Worm (Caenorhabditis elegans) whole organism, early embryonic: ENCODE results near the gene F55G1.1.

Experiments used
- B0310.2 ChIP-seq: sonication (generic microtip); optimal IDR thresholded peaks from 2 replicates; lab custom pipeline; 2016; ENCODE audit warnings: mild to moderate bottlenecking, missing genetic modification characterization, missing compliant biosample characterization
- F13C5.2 ChIP-seq: sonication (generic microtip); optimal IDR thresholded peaks from 2 replicates; lab custom pipeline; 2017; ENCODE audit warnings: mild to moderate bottlenecking, missing genetic modification characterization, inconsistent platforms, missing compliant biosample characterization
- aly-1 ChIP-seq: sonication (generic microtip); optimal IDR thresholded peaks from 2 replicates; lab custom pipeline; 2016; ENCODE audit warnings: missing genetic modification characterization, missing compliant biosample characterization
- ama-1 ChIP-seq: fragments of 150-350 bp; optimal IDR thresholded peaks from 2 replicates; lab custom pipeline; 2014
- ceh-13 ChIP-seq: fragments of 200-800 bp; sonication (Bioruptor generic); optimal IDR thresholded peaks from 2 replicates; lab custom pipeline; 2018; ENCODE audit warnings: mild to moderate bottlenecking, missing genetic modification characterization, missing compliant biosample characterization
- ceh-36 ChIP-seq: sonication (generic microtip); optimal IDR thresholded peaks from 2 replicates; lab custom pipeline; 2016; ENCODE audit warnings: missing genetic modification characterization, inconsistent platforms, missing compliant biosample characterization
- ets-7 ChIP-seq: sonication (generic microtip); optimal IDR thresholded peaks from 2 replicates; lab custom pipeline; 2016; ENCODE audit warnings: missing genotype, missing genetic modification characterization, missing compliant biosample characterization
- flt-1 ChIP-seq: fragments of 200-800 bp; sonication (Bioruptor generic); IDR thresholded peaks from 2 replicates; pipeline ENCODE4 v1.3.6; 2022; ENCODE audit warnings: missing genetic modification characterization, missing compliant biosample characterization
- hmbx-1 ChIP-seq: sonication (generic microtip); optimal IDR thresholded peaks from 2 replicates; lab custom pipeline; 2016; ENCODE audit warnings: mild to moderate bottlenecking, missing genetic modification characterization, missing compliant biosample characterization
- hmg-4 ChIP-seq: fragments of 200-800 bp; sonication (Bioruptor generic); optimal IDR thresholded peaks from 2 replicates; lab custom pipeline; 2018; ENCODE audit warnings: mild to moderate bottlenecking, missing genetic modification characterization, missing compliant biosample characterization
- hnd-1 ChIP-seq: sonication (generic microtip); optimal IDR thresholded peaks from 2 replicates; lab custom pipeline; 2016; ENCODE audit warnings: missing genetic modification characterization, missing compliant biosample characterization
- pes-1 ChIP-seq: fragments of 200-800 bp; sonication (Bioruptor generic); IDR thresholded peaks from 2 replicates; pipeline ENCODE4 v1.3.6; 2022; ENCODE audit warnings: missing genetic modification reagents, missing genetic modification characterization, missing compliant biosample characterization
- scrt-1 ChIP-seq: fragments of 200-800 bp; sonication (Bioruptor generic); IDR thresholded peaks from 2 replicates; pipeline ENCODE4 v1.3.6; 2022; ENCODE audit warnings: missing genetic modification characterization, missing compliant biosample characterization
- sea-1 ChIP-seq: fragments of 200-800 bp; sonication (Bioruptor generic); conservative IDR thresholded peaks from 2 replicates; pipeline ENCODE4 v1.3.6; 2022; ENCODE audit warnings: missing genetic modification characterization, missing compliant biosample characterization
- tbx-11 ChIP-seq: fragments of 200-800 bp; sonication (Bioruptor generic); IDR thresholded peaks from 2 replicates; pipeline ENCODE4 v1.3.6; 2022; ENCODE audit warnings: missing genetic modification characterization, missing compliant biosample characterization
- tbx-37 ChIP-seq: fragments of 200-800 bp; sonication (Bioruptor generic); conservative IDR thresholded peaks from 2 replicates; pipeline ENCODE4 v1.3.6; 2022; ENCODE audit warnings: missing genetic modification reagents, missing genetic modification characterization, missing compliant biosample characterization
- tra-4 ChIP-seq: sonication (generic microtip); optimal IDR thresholded peaks from 2 replicates; lab custom pipeline; 2017; ENCODE audit warnings: missing genetic modification characterization, missing compliant biosample characterization

Gene F55G1.1

DNA sequence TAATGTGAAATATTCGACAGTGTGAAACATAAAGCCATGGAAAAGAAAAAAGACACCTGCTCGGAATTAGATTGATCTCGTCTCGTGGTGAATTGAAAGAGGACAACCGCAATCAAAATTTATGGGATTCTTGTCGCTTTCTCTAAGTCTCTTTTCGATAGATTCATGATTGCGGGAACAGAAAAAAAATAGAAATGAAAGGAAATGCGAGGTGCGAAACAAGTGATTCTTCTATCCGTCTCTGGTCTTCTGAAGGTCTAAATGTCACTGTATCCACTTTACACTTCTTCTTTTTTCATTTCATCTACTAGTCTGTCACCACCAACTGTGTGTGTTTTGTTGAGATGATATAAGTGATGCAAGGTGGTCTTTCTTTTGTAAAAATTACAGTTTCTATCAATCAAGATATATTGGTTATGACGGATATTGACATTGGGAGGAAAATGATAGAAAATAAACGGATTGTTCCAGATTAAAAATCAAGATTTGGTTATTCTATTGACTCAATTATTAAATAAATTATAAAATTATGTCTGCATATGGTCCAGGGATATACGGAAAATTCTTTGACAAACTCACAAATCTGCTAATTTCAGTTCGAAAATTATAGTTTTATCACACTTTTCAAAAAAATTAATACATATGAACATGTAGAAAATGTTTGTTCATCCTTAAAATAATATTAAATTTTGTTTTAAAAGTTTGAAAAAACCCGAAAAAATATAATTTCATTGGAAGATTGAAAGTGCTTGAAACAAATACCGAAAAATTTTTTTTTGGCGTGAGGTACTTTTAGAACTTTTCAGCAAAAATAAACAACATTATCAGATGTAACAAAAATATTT, 38.9 kb downstream of the F55G1.1 start:
- TF ChIP-seq ceh-13 (GFP tag; lab: Kevin White, UChicago) (no peak), hmbx-1 (tag; lab: Kevin White, UChicago) (no peak), tbx-37 (GFP tag; lab: Robert Waterston, UW) (no peak), scrt-1 (GFP tag; lab: Robert Waterston, UW) (no peak), B0310.2 (no peak), sea-1 (GFP tag; lab: Robert Waterston, UW) (no peak), hnd-1 (tag; lab: Kevin White, UChicago) (no peak), F13C5.2 (tag; lab: Kevin White, UChicago) (no peak), hmg-4 (no peak), tra-4 (tag; lab: Kevin White, UChicago) (no peak), flt-1 (GFP tag; lab: Robert Waterston, UW) (no peak), ets-7 (tag; lab: Kevin White, UChicago) (no peak), ceh-36 (tag; lab: Kevin White, UChicago) (no peak), tbx-11 (GFP tag; lab: Robert Waterston, UW) (no peak), ama-1 (no peak), pes-1 (GFP tag; lab: Robert Waterston, UW) (no peak), aly-1 (tag; lab: Kevin White, UChicago) (no peak)

DNA sequence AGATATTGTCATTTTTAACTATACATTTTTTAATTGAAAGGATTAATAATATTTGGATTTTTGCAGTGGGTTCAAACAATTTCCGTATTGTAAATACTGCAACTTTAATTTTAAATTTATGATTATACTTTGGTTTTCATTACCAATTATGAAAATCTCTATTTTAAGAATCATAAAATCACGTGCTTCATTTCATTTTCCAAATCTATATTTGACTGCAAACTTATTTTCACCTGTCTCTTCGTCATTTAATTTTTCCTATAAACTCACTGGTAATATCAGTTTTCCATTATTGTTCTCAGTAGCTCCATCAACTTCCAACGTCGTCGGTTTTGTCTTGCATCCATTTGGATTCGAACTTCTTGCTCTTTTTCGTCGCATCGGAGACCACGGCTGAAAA, 40.8 kb downstream of the F55G1.1 start, which contains the start of gene R05G6.1:
TSS of gene R05G6.1 (plus strand) at position 301 of the 400 bp plus-strand sequence.
- no peak for TF ChIP-seq ceh-36 (tag; lab: Kevin White, UChicago)
- no peak for TF ChIP-seq F13C5.2 (tag; lab: Kevin White, UChicago)
- no peak for TF ChIP-seq tra-4 (tag; lab: Kevin White, UChicago)

DNA sequence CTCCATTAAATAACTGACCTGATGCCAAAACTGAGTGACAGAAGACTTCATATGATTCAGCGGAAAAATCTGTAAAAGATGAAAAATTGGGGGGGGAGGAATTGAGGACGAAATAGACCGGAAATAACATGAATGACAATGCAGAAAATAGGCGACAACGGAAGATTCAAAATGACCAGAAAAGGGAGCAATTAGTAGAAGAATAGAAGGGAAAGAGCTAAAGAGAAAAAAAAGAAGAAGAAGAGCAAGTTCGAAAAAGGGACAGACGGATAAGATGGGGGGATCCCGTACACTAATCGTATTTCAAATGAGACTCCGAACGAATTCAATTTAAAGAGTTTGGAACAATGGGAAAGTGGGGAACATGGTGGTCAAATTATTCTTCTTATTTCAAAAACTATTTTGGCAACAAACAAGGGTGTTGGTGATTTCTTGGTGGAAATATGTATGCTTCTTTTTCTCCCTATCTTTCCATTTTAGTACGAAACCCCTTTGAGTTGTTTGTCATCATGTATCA, 51.0 kb downstream of the F55G1.1 start, which contains the start of gene R05G6.10:
TSS of gene R05G6.10 (minus strand) at position 51 of the 517 bp plus-strand sequence.
- no peak for TF ChIP-seq sea-1 (GFP tag; lab: Robert Waterston, UW)
- TF ChIP-seq ets-7 (tag; lab: Kevin White, UChicago): no peak
- no peak for TF ChIP-seq ama-1
- no peak for TF ChIP-seq B0310.2
- no peak for TF ChIP-seq flt-1 (GFP tag; lab: Robert Waterston, UW)
- no peak for TF ChIP-seq hnd-1 (tag; lab: Kevin White, UChicago)
- TF ChIP-seq pes-1 (GFP tag; lab: Robert Waterston, UW): no peak
- TF ChIP-seq ceh-36 (tag; lab: Kevin White, UChicago): no peak
- no peak for TF ChIP-seq F13C5.2 (tag; lab: Kevin White, UChicago)
- no peak for TF ChIP-seq tra-4 (tag; lab: Kevin White, UChicago)
- no peak for TF ChIP-seq scrt-1 (GFP tag; lab: Robert Waterston, UW)
- no peak for TF ChIP-seq tbx-37 (GFP tag; lab: Robert Waterston, UW)
- TF ChIP-seq hmg-4: no peak
